Fruit fly (Drosophila melanogaster) whole organism, embryonic: ENCODE measurements around the gene Ir67c.
A peak's percentile ranks its signal among the peaks of the same experiment; 100 is the strongest.

ENCODE experiments used
- BEAF-32 ChIP-seq: fragments of 200-800 bp; sonication (Bioruptor generic); optimal IDR thresholded peaks from 3 replicates; lab custom pipeline; 2017; ENCODE audit warnings: missing biosample characterization, missing genetic modification characterization, mild to moderate bottlenecking, moderate library complexity, missing genetic modification reagents
- C15 ChIP-seq: fragments of 200-800 bp; sonication (Bioruptor generic); IDR thresholded peaks from 3 replicates; pipeline ENCODE4 v1.3.6; 2022; ENCODE audit warnings: missing biosample characterization, missing genetic modification characterization
- CG12219 ChIP-seq: fragments of 200-800 bp; sonication (Bioruptor generic); optimal IDR thresholded peaks from 3 replicates; lab custom pipeline; 2018; ENCODE audit warnings: missing biosample characterization, mild to moderate bottlenecking, missing genetic modification characterization
- CG13287 ChIP-seq: fragments of 200-800 bp; sonication (Bioruptor generic); IDR thresholded peaks from 2 replicates; pipeline ENCODE4 v1.3.6; 2022; ENCODE audit warnings: missing biosample characterization, missing genetic modification characterization; ENCODE audit not compliant: partially characterized antibody
- CG17361 ChIP-seq: fragments of 200-800 bp; sonication (Bioruptor generic); IDR thresholded peaks from 3 replicates; pipeline ENCODE4 v1.3.6; 2022; ENCODE audit warnings: missing biosample characterization, missing genetic modification characterization
- CG17385 ChIP-seq: fragments of 200-800 bp; sonication (Bioruptor generic); optimal IDR thresholded peaks from 3 replicates; lab custom pipeline; 2018; ENCODE audit warnings: missing biosample characterization, mild to moderate bottlenecking, missing genetic modification characterization
- CG2120 ChIP-seq: fragments of 200-800 bp; sonication (Bioruptor generic); optimal IDR thresholded peaks from 3 replicates; lab custom pipeline; 2016; ENCODE audit warnings: missing biosample characterization, missing genetic modification characterization
- CG31365 ChIP-seq: fragments of 200-800 bp; sonication (Bioruptor generic); optimal IDR thresholded peaks from 2 replicates; lab custom pipeline; 2018; ENCODE audit warnings: missing biosample characterization, mild to moderate bottlenecking, missing genetic modification characterization
- CG33213 ChIP-seq: fragments of 200-800 bp; sonication (Bioruptor generic); optimal IDR thresholded peaks from 3 replicates; lab custom pipeline; 2016; ENCODE audit warnings: missing biosample characterization, missing genetic modification characterization
- CG33557 ChIP-seq: fragments of 200-800 bp; sonication (Bioruptor generic); optimal IDR thresholded peaks from 2 replicates; lab custom pipeline; 2019; ENCODE audit warnings: missing biosample characterization, mild to moderate bottlenecking, missing genetic modification characterization, moderate library complexity
- CG3995 ChIP-seq: fragments of 200-800 bp; sonication (Bioruptor generic); optimal IDR thresholded peaks from 3 replicates; lab custom pipeline; 2016; ENCODE audit warnings: missing biosample characterization, missing genetic modification characterization
- CG4328 ChIP-seq: fragments of 200-800 bp; sonication (Bioruptor generic); optimal IDR thresholded peaks from 3 replicates; lab custom pipeline; 2017; ENCODE audit warnings: missing biosample characterization, missing genetic modification reagents, missing genetic modification characterization
- CG4360 ChIP-seq: fragments of 200-800 bp; sonication (Bioruptor generic); IDR thresholded peaks from 2 replicates; pipeline ENCODE4 v1.3.6; 2022; ENCODE audit warnings: missing biosample characterization, missing genetic modification characterization
- CG4424 ChIP-seq: fragments of 200-800 bp; sonication (Bioruptor generic); optimal IDR thresholded peaks from 3 replicates; lab custom pipeline; 2016; ENCODE audit warnings: missing biosample characterization, missing genetic modification characterization
- CG6654 ChIP-seq: fragments of 200-800 bp; sonication (Bioruptor generic); optimal IDR thresholded peaks from 2 replicates; lab custom pipeline; 2017; ENCODE audit warnings: missing biosample characterization, mild to moderate bottlenecking, missing genetic modification characterization
- CG6791 ChIP-seq: fragments of 200-800 bp; sonication (Bioruptor generic); IDR thresholded peaks from 3 replicates; pipeline ENCODE4 v1.3.6; 2022; ENCODE audit warnings: missing biosample characterization, missing genetic modification characterization; ENCODE audit not compliant: partially characterized antibody
- CG7271 ChIP-seq: fragments of 200-800 bp; sonication (Bioruptor generic); optimal IDR thresholded peaks from 2 replicates; lab custom pipeline; 2018; ENCODE audit warnings: missing biosample characterization, mild to moderate bottlenecking, missing genetic modification characterization, moderate library complexity
- CG7372 ChIP-seq: fragments of 200-800 bp; sonication (Bioruptor generic); IDR thresholded peaks from 2 replicates; pipeline ENCODE4 v1.3.6; 2022; ENCODE audit warnings: missing biosample characterization, missing genetic modification characterization
- CG8478 ChIP-seq: fragments of >200 bp; optimal IDR thresholded peaks from 2 replicates; lab custom pipeline; 2018
- CG9797 ChIP-seq: fragments of 200-800 bp; sonication (Bioruptor generic); optimal IDR thresholded peaks from 3 replicates; lab custom pipeline; 2018; ENCODE audit warnings: missing biosample characterization, mild to moderate bottlenecking, missing genetic modification characterization
- Dp ChIP-seq: fragments of 200-800 bp; sonication (Bioruptor generic); optimal IDR thresholded peaks from 2 replicates; lab custom pipeline; 2018; ENCODE audit warnings: missing biosample characterization, mild to moderate bottlenecking, missing genetic modification characterization, moderate library complexity
- E2f2 ChIP-seq: fragments of 200-800 bp; sonication (Bioruptor generic); IDR thresholded peaks from 2 replicates; pipeline ENCODE4 v1.3.6; 2022; ENCODE audit warnings: missing biosample characterization, missing genetic modification characterization
- HLH54F ChIP-seq: fragments of 200-800 bp; sonication (Bioruptor generic); optimal IDR thresholded peaks from 3 replicates; lab custom pipeline; 2016; ENCODE audit warnings: missing biosample characterization, missing genetic modification characterization
- Hr51 ChIP-seq, 2 experiments: fragments of 200-800 bp; sonication (Bioruptor generic); optimal IDR thresholded peaks; 2 replicates in 1 of 2; 3 replicates in 1 of 2; lab custom pipeline; 2016 to 2018; ENCODE audit warnings: missing biosample characterization in 2 of 2, missing genetic modification characterization in 2 of 2, mild to moderate bottlenecking in 1 of 2, moderate library complexity in 1 of 2
- Lhr ChIP-seq: fragments of 200-800 bp; sonication (Bioruptor generic); optimal IDR thresholded peaks from 3 replicates; lab custom pipeline; 2017; ENCODE audit warnings: mild to moderate bottlenecking, missing biosample characterization, missing genetic modification reagents, missing genetic modification characterization
- Ssrp ChIP-seq: fragments of 200-800 bp; sonication (Bioruptor generic); optimal IDR thresholded peaks from 2 replicates; lab custom pipeline; 2018; ENCODE audit warnings: missing biosample characterization, mild to moderate bottlenecking, missing genetic modification characterization, moderate library complexity
- abd-A ChIP-seq: fragments of 200-800 bp; sonication (Bioruptor generic); optimal IDR thresholded peaks from 3 replicates; lab custom pipeline; 2019; ENCODE audit warnings: missing biosample characterization, mild to moderate bottlenecking, missing genetic modification characterization, moderate library complexity
- amos ChIP-seq: fragments of 200-800 bp; sonication (Bioruptor generic); IDR thresholded peaks from 2 replicates; pipeline ENCODE4 v1.3.6; 2022; ENCODE audit warnings: missing biosample characterization, missing genetic modification characterization; ENCODE audit not compliant: partially characterized antibody
- chn ChIP-seq: fragments of 200-800 bp; sonication (Bioruptor generic); optimal IDR thresholded peaks from 2 replicates; lab custom pipeline; 2016; ENCODE audit warnings: missing biosample characterization, missing genetic modification characterization
- ci ChIP-seq: fragments of 200-800 bp; sonication (Bioruptor generic); IDR thresholded peaks from 3 replicates; pipeline ENCODE4 v1.3.6; 2022; ENCODE audit warnings: missing biosample characterization, missing genetic modification characterization
- da ChIP-seq: fragments of 200-800 bp; sonication (Bioruptor generic); optimal IDR thresholded peaks from 2 replicates; lab custom pipeline; 2016; ENCODE audit warnings: missing biosample characterization, missing genetic modification characterization
- fd102C ChIP-seq: fragments of 200-800 bp; sonication (Bioruptor generic); optimal IDR thresholded peaks from 2 replicates; lab custom pipeline; 2018; ENCODE audit warnings: missing biosample characterization, mild to moderate bottlenecking, missing genetic modification characterization, moderate library complexity
- fd3F ChIP-seq: fragments of 200-800 bp; sonication (Bioruptor generic); optimal IDR thresholded peaks from 2 replicates; lab custom pipeline; 2018; ENCODE audit warnings: missing biosample characterization, mild to moderate bottlenecking, missing genetic modification characterization, moderate library complexity
- gce ChIP-seq: fragments of 200-800 bp; sonication (Bioruptor generic); IDR thresholded peaks from 3 replicates; pipeline ENCODE4 v1.3.6; 2022; ENCODE audit warnings: missing biosample characterization, missing genetic modification characterization
- gsb-n ChIP-seq: fragments of 200-800 bp; sonication (Bioruptor generic); optimal IDR thresholded peaks from 3 replicates; lab custom pipeline; 2018; ENCODE audit warnings: missing biosample characterization, mild to moderate bottlenecking, missing genetic modification characterization
- h ChIP-seq: fragments of >200 bp; optimal IDR thresholded peaks from 2 replicates; lab custom pipeline; 2017
- klu ChIP-seq: fragments of 200-800 bp; sonication (Bioruptor generic); IDR thresholded peaks from 2 replicates; pipeline ENCODE4 v1.3.6; 2022; ENCODE audit warnings: missing biosample characterization, missing genetic modification characterization
- knrl ChIP-seq: fragments of 200-800 bp; sonication (Bioruptor generic); IDR thresholded peaks from 3 replicates; pipeline ENCODE4 v1.3.6; 2022; ENCODE audit warnings: missing biosample characterization, missing genetic modification characterization; ENCODE audit not compliant: partially characterized antibody
- mld ChIP-seq: fragments of 200-800 bp; sonication (Bioruptor generic); IDR thresholded peaks from 3 replicates; pipeline ENCODE4 v1.3.6; 2022; ENCODE audit warnings: missing biosample characterization, missing genetic modification characterization; ENCODE audit not compliant: partially characterized antibody
- pita ChIP-seq: fragments of 200-800 bp; sonication (Bioruptor generic); optimal IDR thresholded peaks from 2 replicates; lab custom pipeline; 2017; ENCODE audit warnings: missing biosample characterization, mild to moderate bottlenecking, missing genetic modification characterization
- pros ChIP-seq: fragments of 200-800 bp; sonication (Bioruptor generic); optimal IDR thresholded peaks from 3 replicates; lab custom pipeline; 2019; ENCODE audit warnings: missing biosample characterization, mild to moderate bottlenecking, missing genetic modification characterization, moderate library complexity
- pzg ChIP-seq: fragments of 200-800 bp; sonication (Bioruptor generic); optimal IDR thresholded peaks from 3 replicates; lab custom pipeline; 2018; ENCODE audit warnings: missing biosample characterization, mild to moderate bottlenecking, missing genetic modification characterization, moderate library complexity
- rib ChIP-seq: fragments of 200-800 bp; sonication (Bioruptor generic); IDR thresholded peaks from 2 replicates; pipeline ENCODE4 v1.3.6; 2022; ENCODE audit warnings: missing biosample characterization, missing genetic modification characterization
- sd ChIP-seq: fragments of 200-800 bp; sonication (Bioruptor generic); optimal IDR thresholded peaks from 3 replicates; lab custom pipeline; 2018; ENCODE audit warnings: missing biosample characterization, mild to moderate bottlenecking, missing genetic modification characterization, moderate library complexity
- sob ChIP-seq: fragments of 200-800 bp; sonication (Bioruptor generic); IDR thresholded peaks from 2 replicates; pipeline ENCODE4 v1.3.6; 2022; ENCODE audit warnings: missing biosample characterization, missing genetic modification characterization
- tx ChIP-seq: fragments of 200-800 bp; sonication (Bioruptor generic); optimal IDR thresholded peaks from 2 replicates; lab custom pipeline; 2016; ENCODE audit warnings: missing biosample characterization, missing genetic modification characterization
- unc-4 ChIP-seq: fragments of 200-800 bp; sonication (Bioruptor generic); IDR thresholded peaks from 2 replicates; pipeline ENCODE4 v1.3.6; 2022; ENCODE audit warnings: missing biosample characterization, missing genetic modification characterization; ENCODE audit not compliant: partially characterized antibody

The Ir67c gene

dm6 chr3L:10463051-10463866, 29.4 kb upstream of the Ir67c start, which contains the start of the genes Gem3 and CG32061 (continued):
- TF ChIP-seq CG8478 (lab: Kevin White, UChicago) (peak; percentile 52), CG9797 (GFP tag; lab: Kevin White, UChicago) (peak; percentile 6), sob (no peak), CG17361 (GFP tag; lab: Robert Waterston, UW) (no peak), pzg (peak; percentile 15), BEAF-32 (GFP tag; lab: Kevin White, UChicago) (peak; percentile 27), CG6791 (GFP tag; lab: Robert Waterston, UW) (no peak), h (lab: Kevin White, UChicago) (no peak), HLH54F (GFP tag; lab: Kevin White, UChicago) (no peak), knrl (GFP tag; lab: Robert Waterston, UW) (peak; percentile 28; the same call in 1 of the 3 replicates), C15 (GFP tag; lab: Robert Waterston, UW) (no peak), ci (GFP tag; lab: Robert Waterston, UW) (no peak), tx (GFP tag; lab: Kevin White, UChicago) (no peak), CG13287 (GFP tag; lab: Robert Waterston, UW) (peak; percentile 22; the same call in 1 of the 2 replicates), amos (0 out of 2 replicates have a peak, but pooled peaks have one; percentile 31), fd3F (GFP tag; lab: Kevin White, UChicago) (no peak), pros (GFP tag; lab: Kevin White, UChicago) (no peak), sd (tag; lab: Kevin White, UChicago) (no peak), pita (peak; percentile 57), E2f2 (peak; percentile 89), CG6654 (GFP tag; lab: Kevin White, UChicago) (peak; percentile 98), CG31365 (tag; lab: Kevin White, UChicago) (no peak), gce (GFP tag; lab: Robert Waterston, UW) (no peak), Ssrp (tag; lab: Kevin White, UChicago) (no peak), mld (GFP tag; lab: Robert Waterston, UW) (no peak), rib (GFP tag; lab: Robert Waterston, UW) (no peak), chn (GFP tag; lab: Kevin White, UChicago) (no peak), Lhr (no peak)

dm6 chr3L:10459076-10459475, 25.2 kb upstream of the Ir67c start:
- TF ChIP-seq CG7372 (GFP tag; lab: Robert Waterston, UW) (no peak), CG12219 (no peak), gsb-n (tag; lab: Kevin White, UChicago) (no peak), Hr51 (GFP tag; optimal IDR thresholded peaks at IDR 0.05; lab: Kevin White, UChicago) (no peak), Dp (GFP tag; lab: Kevin White, UChicago) (no peak), klu (no peak), CG4328 (GFP tag; lab: Kevin White, UChicago) (no peak), abd-A (tag; lab: Kevin White, UChicago) (no peak), CG3995 (no peak), CG2120 (GFP tag; lab: Kevin White, UChicago) (no peak), CG4360 (GFP tag; lab: Robert Waterston, UW) (no peak), CG33557 (GFP tag; lab: Kevin White, UChicago) (no peak), da (GFP tag; lab: Kevin White, UChicago) (no peak), CG7271 (tag; lab: Kevin White, UChicago) (no peak), CG17385 (GFP tag; lab: Kevin White, UChicago) (no peak), CG4424 (no peak), fd102C (GFP tag; lab: Kevin White, UChicago) (no peak), unc-4 (GFP tag; lab: Robert Waterston, UW) (no peak), CG33213 (GFP tag; lab: Kevin White, UChicago) (no peak)
